Worm (Caenorhabditis elegans) whole organism, L4/young adult: ENCODE data around the gene C03B1.13.

Experiments
- W03F9.2 ChIP-seq: fragments of 150-350 bp; optimal IDR thresholded peaks from 2 replicates; lab custom pipeline; 2014; ENCODE audit warnings: missing biosample characterization, missing genetic modification characterization
- dao-5 ChIP-seq: sonication (generic microtip); optimal IDR thresholded peaks from 2 replicates; lab custom pipeline; 2016; ENCODE audit warnings: missing genotype, missing genetic modification characterization, moderate library complexity, missing compliant biosample characterization
- him-1 ChIP-seq: sonication (generic microtip); optimal IDR thresholded peaks from 2 replicates; lab custom pipeline; 2016; ENCODE audit warnings: missing genotype, missing genetic modification reagents, missing genetic modification characterization, missing compliant biosample characterization

C03B1.13 gene

DNA sequence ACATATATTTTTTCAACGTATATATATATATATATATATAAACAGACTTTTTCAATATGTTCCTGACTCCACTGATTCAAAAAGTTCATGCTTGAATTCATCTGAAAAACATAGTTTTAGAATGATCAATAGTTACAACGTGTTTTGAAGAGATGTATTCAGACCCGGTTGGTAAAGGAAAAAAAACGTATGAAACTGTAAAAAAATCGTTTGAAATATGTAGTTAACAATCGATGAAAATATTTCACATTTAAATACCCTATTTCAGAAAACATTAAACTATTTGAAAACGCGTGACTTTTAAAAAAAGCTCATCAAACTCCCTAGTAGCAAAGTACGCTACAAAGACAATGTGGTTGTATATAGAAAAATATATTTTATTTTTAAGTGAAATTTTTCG, 22.8 kb upstream of the C03B1.13 start, which contains the start of gene C03B1.14:
C03B1.14 (minus strand) TSS at position 101 of the 400 bp plus-strand sequence.
- no peak for TF ChIP-seq dao-5
- TF ChIP-seq W03F9.2 (tag; lab: Kevin White, UChicago): no peak
- TF ChIP-seq him-1 (tag; lab: Kevin White, UChicago): no peak

DNA sequence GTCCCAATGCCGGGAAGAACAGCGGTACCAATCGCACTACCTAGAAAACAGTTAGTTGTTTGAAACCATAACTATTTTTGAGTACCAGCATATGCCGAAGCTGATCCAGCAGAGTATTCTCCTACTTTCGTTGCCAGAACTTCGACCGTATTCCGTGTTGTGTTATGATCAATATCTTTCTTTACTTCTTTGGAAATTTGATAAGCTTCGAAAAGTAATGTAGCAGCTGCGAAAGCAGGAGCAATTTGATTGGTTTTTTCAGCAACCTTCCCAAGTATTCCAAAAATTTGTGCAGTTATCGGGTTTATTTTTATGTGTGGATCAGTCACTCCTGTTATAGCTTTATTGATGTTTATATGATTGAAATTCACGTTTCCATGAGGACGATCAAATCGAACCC, 22.2 kb upstream of the C03B1.13 start:
- no peak for TF ChIP-seq him-1 (tag; lab: Kevin White, UChicago)
- TF ChIP-seq W03F9.2 (tag; lab: Kevin White, UChicago): no peak
- no peak for TF ChIP-seq dao-5

DNA sequence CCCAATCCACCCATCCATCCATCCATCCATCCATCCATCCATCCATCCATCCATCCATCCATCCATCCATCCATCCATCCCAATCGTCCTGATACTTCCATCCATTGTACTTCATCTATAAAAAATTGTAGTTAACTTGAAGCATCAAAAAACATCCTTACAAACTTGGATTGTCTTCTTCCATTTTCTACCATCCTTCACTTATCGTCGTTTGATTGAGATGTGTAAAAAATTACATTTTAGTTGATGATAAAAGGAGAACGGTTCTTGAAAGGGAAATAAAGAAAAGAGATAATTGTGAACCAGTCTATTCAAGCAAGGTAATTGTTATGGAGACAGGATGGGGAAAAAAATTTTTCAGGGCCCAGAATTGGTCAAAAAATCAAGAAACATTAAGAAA, 19.9 kb upstream of the C03B1.13 start, which contains the start of gene C03B1.10:
C03B1.10 (minus strand) TSS at position 101 of the 400 bp plus-strand sequence.
- TF ChIP-seq W03F9.2 (tag; lab: Kevin White, UChicago) (no peak), him-1 (tag; lab: Kevin White, UChicago) (no peak), dao-5 (no peak)

DNA sequence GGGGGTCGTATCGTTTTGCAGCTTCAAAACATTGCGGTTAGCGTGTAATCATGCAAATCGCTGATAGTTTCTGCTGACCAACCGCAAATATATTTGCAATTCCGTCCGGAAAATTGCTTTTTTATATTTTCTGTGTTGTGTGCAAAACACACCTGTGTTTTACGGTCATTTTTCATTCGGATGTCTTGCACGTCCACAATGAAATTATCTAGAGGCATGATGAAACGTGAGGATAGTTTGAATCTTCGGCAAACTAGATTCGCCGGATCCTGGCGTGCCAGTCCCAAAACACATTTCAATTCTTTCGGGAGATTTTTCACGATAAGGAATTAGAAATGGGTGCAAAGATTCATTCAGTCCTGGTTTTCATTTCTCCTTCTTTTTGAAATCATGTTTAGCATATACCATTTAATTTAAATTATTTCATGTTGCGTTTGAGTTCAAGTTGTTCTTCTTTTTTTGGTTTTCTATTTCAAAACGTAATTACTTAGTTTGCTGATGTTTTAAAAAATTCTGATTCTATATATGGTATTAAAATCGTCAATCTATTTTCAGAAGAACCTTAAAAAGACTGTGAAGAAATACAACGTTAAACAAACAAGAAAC, 17.3 kb upstream of the C03B1.13 start, which contains the start of gene C03B1.5:
C03B1.5 (plus strand) TSS at position 556 of the 606 bp plus-strand sequence.
- TF ChIP-seq W03F9.2 (tag; lab: Kevin White, UChicago) (no peak), dao-5 (no peak), him-1 (tag; lab: Kevin White, UChicago) (no peak)

DNA sequence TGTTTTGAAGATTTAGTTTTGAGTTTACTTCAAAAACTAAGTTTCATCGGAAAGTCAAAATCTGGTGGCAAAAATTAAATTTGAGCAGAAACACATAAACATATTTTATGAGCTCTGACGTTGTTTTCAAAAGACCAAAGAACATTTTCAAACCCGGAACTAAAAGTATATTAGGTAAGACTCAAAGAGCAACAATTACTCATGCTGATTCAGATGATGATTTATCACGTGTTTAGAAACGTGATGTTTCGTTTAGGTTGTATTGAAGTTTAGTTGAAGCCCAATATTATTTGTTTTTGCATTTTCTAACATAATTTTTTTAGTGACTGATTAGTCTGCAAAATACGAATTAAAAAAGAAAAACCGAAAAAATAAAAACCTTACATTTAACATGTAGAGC, 15.9 kb upstream of the C03B1.13 start:
- TF ChIP-seq him-1 (tag; lab: Kevin White, UChicago) (no peak), W03F9.2 (tag; lab: Kevin White, UChicago) (no peak), dao-5 (no peak)

DNA sequence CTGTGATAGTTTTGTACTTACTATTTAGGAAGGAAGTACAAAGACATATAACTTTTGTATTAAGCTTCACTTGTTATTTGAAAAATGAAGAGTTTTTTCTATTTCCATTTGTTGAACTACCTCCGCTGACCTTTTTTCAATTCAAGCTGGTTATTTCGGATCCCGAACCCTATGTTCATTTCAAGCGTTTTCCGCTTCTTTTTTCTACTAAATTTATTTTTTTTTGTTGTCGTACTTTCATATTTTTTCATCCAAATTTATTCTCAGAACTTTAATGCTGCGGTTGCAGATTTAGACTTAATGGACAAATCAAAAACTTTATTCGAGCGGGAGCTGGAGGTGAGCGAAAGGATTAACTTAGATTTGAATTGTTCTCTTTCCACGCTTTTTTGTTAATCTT, 12.2 kb upstream of the C03B1.13 start, which contains the start of gene C03B1.6:
C03B1.6 (plus strand) TSS at position 301 of the 400 bp plus-strand sequence.
- TF ChIP-seq him-1 (tag; lab: Kevin White, UChicago) (no peak), W03F9.2 (tag; lab: Kevin White, UChicago) (no peak), dao-5 (no peak)

DNA sequence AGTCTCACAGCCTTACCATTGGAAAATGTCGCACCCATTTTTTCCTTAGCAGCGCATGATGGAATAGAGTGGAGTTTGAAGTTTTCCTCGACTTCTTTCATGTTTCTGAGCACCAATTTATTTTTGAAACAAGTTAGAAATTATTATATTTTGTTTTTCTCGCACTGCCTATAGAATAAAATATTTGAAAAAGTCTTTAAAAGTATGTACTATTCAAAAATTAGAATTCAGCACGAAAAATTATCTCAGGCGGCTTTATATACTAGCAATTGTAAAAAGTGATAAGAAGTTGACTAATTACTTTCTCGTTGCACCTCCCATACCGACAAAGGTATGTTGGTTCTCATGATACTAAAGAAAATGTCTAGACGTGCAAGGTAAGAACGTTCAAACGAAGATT, 9.2 kb upstream of the C03B1.13 start, which contains the start of gene C03B1.9:
C03B1.9 (minus strand) TSS at position 101 of the 400 bp plus-strand sequence.
- TF ChIP-seq him-1 (tag; lab: Kevin White, UChicago) (no peak), W03F9.2 (tag; lab: Kevin White, UChicago) (no peak), dao-5 (no peak)

DNA sequence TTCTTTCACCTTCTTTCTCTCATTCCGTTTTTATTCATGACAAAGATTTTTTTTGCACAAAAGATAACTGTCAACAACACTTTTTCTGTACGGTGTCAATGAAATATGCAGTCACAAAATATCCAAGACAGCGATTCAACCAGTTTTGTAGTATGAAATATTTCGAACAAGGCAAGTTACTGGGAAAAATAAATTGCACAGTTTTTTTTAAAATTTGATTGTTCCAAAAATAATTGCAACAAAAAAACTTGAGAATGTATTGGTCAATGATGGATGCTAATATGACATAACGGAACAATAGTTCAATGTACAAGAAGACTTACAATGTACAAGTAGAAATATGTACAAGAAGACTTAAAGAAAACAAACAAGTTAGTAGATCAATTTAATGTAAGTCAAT, 7.9 kb upstream of the C03B1.13 start:
- TF ChIP-seq dao-5 (no peak), W03F9.2 (tag; lab: Kevin White, UChicago) (no peak)

DNA sequence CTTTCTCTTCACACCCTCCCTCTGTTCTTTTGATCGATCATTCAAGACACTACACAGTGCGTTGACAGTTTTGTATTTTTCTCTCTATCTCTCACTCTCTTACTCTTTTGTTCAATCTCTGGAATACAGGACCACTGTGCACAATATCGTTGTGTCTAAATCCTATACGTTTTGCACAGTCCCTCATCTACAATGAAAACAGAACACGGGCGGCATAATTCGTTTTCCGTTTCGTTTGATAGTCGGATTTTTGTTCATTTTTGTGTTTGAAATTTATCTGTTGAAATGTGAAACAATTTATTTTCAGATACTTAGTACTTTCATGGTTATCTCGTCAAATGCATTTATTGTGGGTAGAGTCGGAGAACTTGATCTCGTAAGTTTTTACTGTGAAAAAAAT, 3.7 kb upstream of the C03B1.13 start, which contains the start of gene C03B1.7:
C03B1.7 (plus strand) TSS at position 301 of the 400 bp plus-strand sequence.
- TF ChIP-seq dao-5: no peak
- no peak for TF ChIP-seq W03F9.2 (tag; lab: Kevin White, UChicago)
- no peak for TF ChIP-seq him-1 (tag; lab: Kevin White, UChicago)

DNA sequence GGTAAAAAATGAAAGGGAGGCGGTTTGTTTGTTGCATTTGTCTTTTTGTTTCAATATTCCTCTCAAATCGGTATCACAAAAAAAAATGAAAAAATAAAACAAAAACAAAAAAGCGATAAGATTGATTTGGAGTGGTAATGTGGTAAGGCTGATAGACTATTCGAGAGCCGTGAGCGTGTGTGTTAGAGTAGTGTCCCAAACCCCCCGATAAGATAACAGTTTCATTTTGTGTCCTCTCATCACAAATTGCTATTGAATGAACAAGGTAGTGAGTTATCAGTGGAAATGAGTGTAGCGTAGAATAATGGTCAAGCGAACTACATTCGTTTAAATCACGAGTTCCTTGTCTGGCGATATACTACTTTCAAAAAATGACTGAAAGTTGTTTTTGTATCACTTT, 595 bp upstream of the C03B1.13 start:
- no peak for TF ChIP-seq him-1 (tag; lab: Kevin White, UChicago)
- TF ChIP-seq W03F9.2 (tag; lab: Kevin White, UChicago): no peak
- no peak for TF ChIP-seq dao-5

DNA sequence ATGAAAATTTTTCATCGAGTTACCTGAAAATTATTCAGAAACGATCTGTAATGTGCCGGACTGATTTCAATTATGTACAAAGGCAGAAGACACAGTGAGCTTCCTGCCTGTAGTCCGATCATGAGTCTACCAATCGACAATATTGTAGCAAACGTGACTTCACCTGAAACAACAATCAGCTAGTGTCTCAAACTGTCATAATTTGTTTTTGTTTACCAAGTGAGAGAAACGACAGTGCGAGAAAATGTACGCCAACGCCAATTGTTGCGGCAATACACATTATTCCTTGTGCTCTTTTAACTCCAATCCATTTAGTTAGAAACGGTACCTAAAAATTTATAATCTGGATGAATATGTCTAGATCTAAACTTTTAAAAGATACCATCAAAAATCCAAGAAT, 513 bp downstream of the C03B1.13 start:
- no peak for TF ChIP-seq him-1 (tag; lab: Kevin White, UChicago)
- no peak for TF ChIP-seq dao-5
- TF ChIP-seq W03F9.2 (tag; lab: Kevin White, UChicago): no peak

DNA sequence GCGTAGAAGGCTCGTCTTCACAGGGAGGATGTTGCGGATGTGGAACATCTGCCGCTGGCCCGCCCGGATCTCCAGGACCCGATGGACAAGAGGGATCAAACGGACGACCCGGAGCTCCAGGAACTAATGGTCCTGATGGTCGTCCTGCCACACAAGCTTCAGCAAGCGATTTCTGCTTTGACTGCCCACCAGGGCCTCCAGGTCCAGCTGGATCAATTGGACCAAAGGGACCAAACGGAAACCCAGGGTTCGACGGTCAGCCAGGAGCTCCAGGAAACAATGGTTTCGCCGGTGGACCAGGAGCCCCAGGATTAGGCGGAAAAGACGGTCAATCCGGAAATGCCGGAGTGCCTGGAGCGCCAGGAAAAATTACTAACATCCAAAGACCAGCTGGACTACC, 3.2 kb downstream of the C03B1.13 start:
- TF ChIP-seq dao-5: no peak
- TF ChIP-seq W03F9.2 (tag; lab: Kevin White, UChicago): no peak
- TF ChIP-seq him-1 (tag; lab: Kevin White, UChicago): no peak

DNA sequence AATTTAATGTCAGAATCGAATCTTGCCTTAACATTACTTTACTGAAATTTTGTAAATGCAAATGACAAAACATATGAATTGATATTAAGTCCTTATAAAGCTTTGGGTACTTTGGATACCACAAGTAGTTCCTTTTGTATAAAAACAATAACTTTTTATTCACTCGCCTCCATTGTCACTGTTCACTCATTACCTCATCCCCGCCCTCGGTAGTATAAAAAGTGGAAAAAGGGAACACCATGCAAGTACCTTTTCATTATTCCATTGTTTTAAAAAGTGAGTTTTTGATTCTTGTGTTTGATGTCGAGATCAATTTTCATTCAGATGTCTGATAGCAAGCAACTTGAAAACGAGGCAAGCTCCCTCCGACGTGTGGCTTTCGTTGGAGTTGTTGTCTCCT, 3.9 kb downstream of the C03B1.13 start, which contains the start of gene col-171:
col-171 (plus strand) TSS at position 301 of the 400 bp plus-strand sequence.
- TF ChIP-seq dao-5: no peak
- no peak for TF ChIP-seq him-1 (tag; lab: Kevin White, UChicago)
- TF ChIP-seq W03F9.2 (tag; lab: Kevin White, UChicago): no peak

DNA sequence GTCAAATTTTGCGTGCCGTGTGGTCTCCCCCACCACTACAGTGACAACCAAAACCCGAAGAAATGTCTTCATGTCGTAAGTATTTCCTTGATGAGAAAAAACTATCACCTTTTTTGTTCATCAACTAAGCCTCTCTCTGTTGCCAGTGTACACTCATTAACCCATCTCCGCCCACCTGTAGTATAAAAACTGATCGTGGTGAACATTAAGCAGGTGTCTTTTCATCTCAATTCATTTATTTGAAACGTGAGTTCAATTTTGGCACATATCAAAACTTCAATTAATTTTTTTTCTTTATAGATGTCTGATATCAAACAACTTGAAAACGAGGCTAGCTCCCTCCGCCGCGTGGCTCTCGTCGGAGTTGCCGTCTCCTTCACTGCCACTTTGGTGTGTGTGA, 6.4 kb downstream of the C03B1.13 start, which contains the start of gene col-170:
col-170 (plus strand) TSS at position 301 of the 400 bp plus-strand sequence.
- TF ChIP-seq him-1 (tag; lab: Kevin White, UChicago) (no peak), dao-5 (no peak), W03F9.2 (tag; lab: Kevin White, UChicago) (no peak)
